Fruit fly (Drosophila melanogaster): Measurements from ENCODE around the gene eIF3g1.
A peak's percentile ranks its signal among the peaks of the same experiment; 100 is the strongest.

Gene eIF3g1

dm6 chrX:2589446-2590038 lies 20.6 kb downstream of the eIF3g1 start (continued):
- TF ChIP-seq CG8478 (optimal IDR thresholded peaks at IDR 0.05), result no peak
- peak; percentile 77 for TF ChIP-seq gsb-n (tag; optimal IDR thresholded peaks at IDR 0.05)
- TF ChIP-seq Lhr (GFP tag; optimal IDR thresholded peaks at IDR 0.05), result peak; percentile 46
- peak; percentile 94 for TF ChIP-seq luna (GFP tag; optimal IDR thresholded peaks at IDR 0.05)
- peak; percentile 93 for TF ChIP-seq CG1647 (GFP tag; optimal IDR thresholded peaks at IDR 0.05)
- peak; percentile 49 for TF ChIP-seq YL-1 (GFP tag; optimal IDR thresholded peaks at IDR 0.05)
- peak; percentile 90 for TF ChIP-seq slp2 (GFP tag; optimal IDR thresholded peaks at IDR 0.05)
- peak; percentile 94 for TF ChIP-seq CG7839 (tag; optimal IDR thresholded peaks at IDR 0.05)
- peak; percentile 66 for TF ChIP-seq CG5180 (GFP tag; optimal IDR thresholded peaks at IDR 0.05)
- TF ChIP-seq Ets65A (GFP tag), result peak; percentile 99
- peak; percentile 84 for TF ChIP-seq Ssrp (tag; optimal IDR thresholded peaks at IDR 0.05)
- TF ChIP-seq bowl (GFP tag; IDR thresholded peaks at IDR 0.05), result peak; percentile 74
- peak; percentile 86 for TF ChIP-seq CrebB (tag; optimal IDR thresholded peaks at IDR 0.05)
- TF ChIP-seq lbe (GFP tag; optimal IDR thresholded peaks at IDR 0.05), result peak; percentile 91
- TF ChIP-seq CG11085 (GFP tag; IDR thresholded peaks at IDR 0.05), result peak; percentile 95
- TF ChIP-seq CG11093 (GFP tag; IDR thresholded peaks at IDR 0.05), result peak; percentile 83
- TF ChIP-seq pros (GFP tag; optimal IDR thresholded peaks at IDR 0.05), result no peak
- peak; percentile 68 for TF ChIP-seq NC2α (GFP tag; optimal IDR thresholded peaks at IDR 0.05)
- TF ChIP-seq Oaz (GFP tag; IDR thresholded peaks at IDR 0.05), result peak; percentile 75
- TF ChIP-seq exex (tag; optimal IDR thresholded peaks at IDR 0.05), result peak; percentile 69
- peak; percentile 68 for TF ChIP-seq abd-A (tag; optimal IDR thresholded peaks at IDR 0.05)
- peak; percentile 93 for TF ChIP-seq Fer3 (tag; optimal IDR thresholded peaks at IDR 0.05)
- TF ChIP-seq tup (GFP tag; optimal IDR thresholded peaks at IDR 0.05), result peak; percentile 89
- peak; percentile 86 for TF ChIP-seq tin (GFP tag; optimal IDR thresholded peaks at IDR 0.05)
- TF ChIP-seq Doc3 (GFP tag; IDR thresholded peaks at IDR 0.05; ENCODE audit: partially characterized antibody), result no peak
- peak; percentile 89 for TF ChIP-seq CG13894 (tag; optimal IDR thresholded peaks at IDR 0.05)
- TF ChIP-seq Sry-δ (GFP tag; optimal IDR thresholded peaks at IDR 0.05), result peak; percentile 64
- peak; percentile 92 for TF ChIP-seq CG9817 (tag; optimal IDR thresholded peaks at IDR 0.05)
- TF ChIP-seq CG11456 (GFP tag; IDR thresholded peaks at IDR 0.05), result peak; percentile 97
- TF ChIP-seq CG3847 (GFP tag; IDR thresholded peaks at IDR 0.05), result peak; percentile 94
- peak; percentile 79 for TF ChIP-seq CG3065 (GFP tag; optimal IDR thresholded peaks at IDR 0.05)
- peak; percentile 91 for TF ChIP-seq pnt (GFP tag; optimal IDR thresholded peaks at IDR 0.05)
- peak; percentile 98 for TF ChIP-seq slbo (GFP tag; IDR thresholded peaks at IDR 0.05)
- peak; percentile 79 for TF ChIP-seq disco-r (GFP tag; optimal IDR thresholded peaks at IDR 0.05)
- peak; percentile 5 for TF ChIP-seq TFAM (GFP tag; optimal IDR thresholded peaks at IDR 0.05)
- no peak for TF ChIP-seq Opbp (GFP tag; IDR thresholded peaks at IDR 0.05; ENCODE audit: partially characterized antibody)
- TF ChIP-seq unpg (GFP tag; optimal IDR thresholded peaks at IDR 0.05), result peak; percentile 89
- TF ChIP-seq Trl (optimal IDR thresholded peaks at IDR 0.05), result no peak
- peak; percentile 93 for TF ChIP-seq Trl (GFP tag; optimal IDR thresholded peaks at IDR 0.05)
- TF ChIP-seq salm (tag; optimal IDR thresholded peaks at IDR 0.05), result peak; percentile 73
- peak; percentile 94 for TF ChIP-seq ab (GFP tag; optimal IDR thresholded peaks at IDR 0.05)
- TF ChIP-seq CG30020 (tag; optimal IDR thresholded peaks at IDR 0.05), result peak; percentile 21
- TF ChIP-seq CG18011 (GFP tag; optimal IDR thresholded peaks at IDR 0.05), result peak; percentile 80
- TF ChIP-seq CG17612 (GFP tag; IDR thresholded peaks at IDR 0.05), result peak; percentile 91
- TF ChIP-seq emc (GFP tag; optimal IDR thresholded peaks at IDR 0.05), result peak; percentile 85
- peak; percentile 82 for TF ChIP-seq CG12104 (GFP tag; optimal IDR thresholded peaks at IDR 0.05)
- TF ChIP-seq CG10462 (GFP tag; optimal IDR thresholded peaks at IDR 0.05), result peak; percentile 60
- peak; percentile 91 for TF ChIP-seq CG7556 (GFP tag; optimal IDR thresholded peaks at IDR 0.05)
- TF ChIP-seq trem (tag; optimal IDR thresholded peaks at IDR 0.05), result peak; percentile 27
- TF ChIP-seq gcm (GFP tag; optimal IDR thresholded peaks at IDR 0.05), result peak; percentile 66
- peak; percentile 98 for TF ChIP-seq Dbx (GFP tag; IDR thresholded peaks at IDR 0.05)
